Fruit fly (Drosophila melanogaster) whole organism, embryonic: Measurements from ENCODE around the gene RAF2.

Experiments
- Ada2b ChIP-seq: fragments of 200-800 bp; sonication (Bioruptor generic); IDR thresholded peaks from 2 replicates; pipeline ENCODE4 v1.3.6; 2022; ENCODE audit warnings: missing biosample characterization, missing genetic modification characterization
- CG11723 ChIP-seq: fragments of 200-800 bp; sonication (Bioruptor generic); optimal IDR thresholded peaks from 2 replicates; lab custom pipeline; 2017; ENCODE audit warnings: missing biosample characterization, mild to moderate bottlenecking, missing genetic modification characterization
- CG1529 ChIP-seq: fragments of 200-800 bp; sonication (Bioruptor generic); optimal IDR thresholded peaks from 3 replicates; lab custom pipeline; 2018; ENCODE audit warnings: missing biosample characterization, missing genetic modification characterization
- CG15696 ChIP-seq: fragments of 200-800 bp; sonication (Bioruptor generic); optimal IDR thresholded peaks from 2 replicates; lab custom pipeline; 2019; ENCODE audit warnings: missing biosample characterization, mild to moderate bottlenecking, missing genetic modification characterization, moderate library complexity
- CG1603 ChIP-seq: fragments of 200-800 bp; sonication (Bioruptor generic); optimal IDR thresholded peaks from 2 replicates; lab custom pipeline; 2019; ENCODE audit warnings: missing biosample characterization, mild to moderate bottlenecking, missing genetic modification characterization, moderate library complexity
- CG16815 ChIP-seq: fragments of 200-800 bp; sonication (Bioruptor generic); optimal IDR thresholded peaks from 3 replicates; lab custom pipeline; 2017; ENCODE audit warnings: missing biosample characterization, mild to moderate bottlenecking, missing genetic modification characterization
- CG17359 ChIP-seq: fragments of 200-800 bp; sonication (Bioruptor generic); optimal IDR thresholded peaks from 3 replicates; lab custom pipeline; 2018; ENCODE audit warnings: missing biosample characterization, mild to moderate bottlenecking, missing genetic modification characterization, moderate library complexity
- CG17829 ChIP-seq: fragments of 200-800 bp; optimal IDR thresholded peaks from 2 replicates; lab custom pipeline; 2019; ENCODE audit warnings: missing biosample characterization, mild to moderate bottlenecking, missing genetic modification characterization, moderate library complexity
- CG18764 ChIP-seq: fragments of 200-800 bp; sonication (Bioruptor generic); optimal IDR thresholded peaks from 3 replicates; lab custom pipeline; 2016; ENCODE audit warnings: missing biosample characterization, missing genetic modification characterization
- CG3995 ChIP-seq: fragments of 200-800 bp; sonication (Bioruptor generic); optimal IDR thresholded peaks from 3 replicates; lab custom pipeline; 2016; ENCODE audit warnings: missing biosample characterization, missing genetic modification characterization
- CG42726 ChIP-seq: fragments of 200-800 bp; sonication (Bioruptor generic); IDR thresholded peaks from 2 replicates; pipeline ENCODE4 v1.3.6; 2022; ENCODE audit warnings: missing biosample characterization, missing genetic modification characterization; ENCODE audit not compliant: partially characterized antibody
- CG4328 ChIP-seq: fragments of 200-800 bp; sonication (Bioruptor generic); optimal IDR thresholded peaks from 3 replicates; lab custom pipeline; 2017; ENCODE audit warnings: missing biosample characterization, missing genetic modification reagents, missing genetic modification characterization
- CG4617 ChIP-seq: fragments of 200-800 bp; sonication (Bioruptor generic); optimal IDR thresholded peaks from 3 replicates; lab custom pipeline; 2016; ENCODE audit warnings: missing biosample characterization, missing genetic modification characterization, borderline replicate concordance
- CG4820 ChIP-seq: fragments of 200-800 bp; sonication (Bioruptor generic); optimal IDR thresholded peaks from 3 replicates; lab custom pipeline; 2016; ENCODE audit warnings: missing biosample characterization, missing genetic modification characterization
- CG4854 ChIP-seq: fragments of 200-800 bp; sonication (Bioruptor generic); optimal IDR thresholded peaks from 2 replicates; lab custom pipeline; 2016; ENCODE audit warnings: missing biosample characterization, missing genetic modification characterization, inconsistent platforms
- CG6175 ChIP-seq: fragments of 200-800 bp; sonication (Bioruptor generic); IDR thresholded peaks from 3 replicates; pipeline ENCODE4 v1.3.6; 2022; ENCODE audit warnings: missing biosample characterization, missing genetic modification characterization
- CG8089 ChIP-seq: fragments of 200-800 bp; sonication (Bioruptor generic); optimal IDR thresholded peaks from 3 replicates; lab custom pipeline; 2016; ENCODE audit warnings: missing biosample characterization, missing genetic modification characterization
- CG8478 ChIP-seq: fragments of >200 bp; optimal IDR thresholded peaks from 2 replicates; lab custom pipeline; 2018
- CG9215 ChIP-seq: fragments of 200-800 bp; sonication (Bioruptor generic); IDR thresholded peaks from 2 replicates; pipeline ENCODE4 v1.3.6; 2022; ENCODE audit warnings: missing biosample characterization, missing genetic modification characterization
- CHES-1-like ChIP-seq: fragments of 200-800 bp; sonication (Bioruptor generic); optimal IDR thresholded peaks from 2 replicates; lab custom pipeline; 2016; ENCODE audit warnings: missing biosample characterization, missing genetic modification characterization
- CkIIα-i1 ChIP-seq: fragments of 200-800 bp; sonication (Bioruptor generic); IDR thresholded peaks from 2 replicates; pipeline ENCODE4 v1.3.6; 2022; ENCODE audit warnings: missing biosample characterization, missing genetic modification characterization
- CoRest ChIP-seq: fragments of 200-800 bp; sonication (Bioruptor generic); optimal IDR thresholded peaks from 3 replicates; lab custom pipeline; 2018; ENCODE audit warnings: missing biosample characterization, mild to moderate bottlenecking, missing genetic modification characterization, moderate library complexity
- E2f2 ChIP-seq: fragments of 200-800 bp; sonication (Bioruptor generic); IDR thresholded peaks from 2 replicates; pipeline ENCODE4 v1.3.6; 2022; ENCODE audit warnings: missing biosample characterization, missing genetic modification characterization
- HHEX ChIP-seq: fragments of 200-800 bp; sonication (Bioruptor generic); optimal IDR thresholded peaks from 3 replicates; lab custom pipeline; 2017; ENCODE audit warnings: missing biosample characterization, mild to moderate bottlenecking, missing genetic modification characterization, missing genetic modification reagents
- HLH54F ChIP-seq: fragments of 200-800 bp; sonication (Bioruptor generic); optimal IDR thresholded peaks from 3 replicates; lab custom pipeline; 2016; ENCODE audit warnings: missing biosample characterization, missing genetic modification characterization
- Jarid2 ChIP-seq: fragments of 200-800 bp; sonication (Bioruptor generic); optimal IDR thresholded peaks from 3 replicates; lab custom pipeline; 2017; ENCODE audit warnings: mild to moderate bottlenecking, missing biosample characterization, missing genetic modification reagents, missing genetic modification characterization
- Kr ChIP-seq: fragments of 200-800 bp; sonication (Bioruptor generic); optimal IDR thresholded peaks from 2 replicates; lab custom pipeline; 2017; ENCODE audit warnings: missing biosample characterization, mild to moderate bottlenecking, missing genetic modification characterization
- Neu2 ChIP-seq: fragments of 200-800 bp; sonication (Bioruptor generic); optimal IDR thresholded peaks from 3 replicates; lab custom pipeline; 2016; ENCODE audit warnings: missing biosample characterization, missing genetic modification characterization, borderline replicate concordance
- Optix ChIP-seq: fragments of 200-800 bp; sonication (Bioruptor generic); IDR thresholded peaks from 3 replicates; pipeline ENCODE4 v1.3.6; 2022; ENCODE audit warnings: missing biosample characterization, missing genetic modification characterization
- Stat92E ChIP-seq, 3 experiments: fragments of >200 bp in 2 of 3; fragments of 200-800 bp in 1 of 3; sonication (Bioruptor generic) in 1 of 3; optimal IDR thresholded peaks; 2 replicates each; lab custom pipeline; 2017 to 2019; ENCODE audit warnings: missing biosample characterization in 3 of 3, missing genetic modification characterization in 3 of 3, mild to moderate bottlenecking in 1 of 3, moderate library complexity in 1 of 3
- bab2 ChIP-seq: fragments of 200-800 bp; sonication (Bioruptor generic); optimal IDR thresholded peaks from 2 replicates; lab custom pipeline; 2016; ENCODE audit warnings: missing biosample characterization, missing genetic modification characterization
- caup ChIP-seq: fragments of 200-800 bp; sonication (Bioruptor generic); optimal IDR thresholded peaks from 3 replicates; lab custom pipeline; 2017; ENCODE audit warnings: missing biosample characterization, mild to moderate bottlenecking, missing genetic modification characterization, moderate library complexity; ENCODE audit not compliant: severe bottlenecking
- ems ChIP-seq: fragments of 200-800 bp; sonication (Bioruptor generic); optimal IDR thresholded peaks from 3 replicates; lab custom pipeline; 2016; ENCODE audit warnings: missing biosample characterization, missing genetic modification characterization
- fd102C ChIP-seq: fragments of 200-800 bp; sonication (Bioruptor generic); optimal IDR thresholded peaks from 2 replicates; lab custom pipeline; 2018; ENCODE audit warnings: missing biosample characterization, mild to moderate bottlenecking, missing genetic modification characterization, moderate library complexity
- gem ChIP-seq: fragments of 200-800 bp; sonication (Bioruptor generic); optimal IDR thresholded peaks from 2 replicates; lab custom pipeline; 2019; ENCODE audit warnings: missing biosample characterization, mild to moderate bottlenecking, missing genetic modification characterization, moderate library complexity
- gsb-n ChIP-seq: fragments of 200-800 bp; sonication (Bioruptor generic); optimal IDR thresholded peaks from 3 replicates; lab custom pipeline; 2018; ENCODE audit warnings: missing biosample characterization, mild to moderate bottlenecking, missing genetic modification characterization
- jumu ChIP-seq: fragments of 200-800 bp; sonication (Bioruptor generic); optimal IDR thresholded peaks from 3 replicates; lab custom pipeline; 2016; ENCODE audit warnings: missing biosample characterization, missing genetic modification characterization
- lbe ChIP-seq: fragments of 200-800 bp; sonication (Bioruptor generic); optimal IDR thresholded peaks from 2 replicates; lab custom pipeline; 2016; ENCODE audit warnings: missing biosample characterization, mild to moderate bottlenecking, missing genetic modification characterization
- peb ChIP-seq: fragments of 200-800 bp; sonication (Bioruptor generic); IDR thresholded peaks from 2 replicates; pipeline ENCODE4 v1.3.6; 2022; ENCODE audit warnings: missing biosample characterization, missing genetic modification characterization
- pnt ChIP-seq: fragments of 200-800 bp; sonication (Bioruptor generic); optimal IDR thresholded peaks from 3 replicates; lab custom pipeline; 2016; ENCODE audit warnings: missing biosample characterization, missing genetic modification characterization
- pros ChIP-seq: fragments of 200-800 bp; sonication (Bioruptor generic); optimal IDR thresholded peaks from 3 replicates; lab custom pipeline; 2019; ENCODE audit warnings: missing biosample characterization, mild to moderate bottlenecking, missing genetic modification characterization, moderate library complexity
- repo ChIP-seq: fragments of 200-800 bp; sonication (Bioruptor generic); optimal IDR thresholded peaks from 2 replicates; lab custom pipeline; 2016; ENCODE audit warnings: missing biosample characterization, missing genetic modification characterization
- sna ChIP-seq: fragments of 200-800 bp; sonication (Bioruptor generic); IDR thresholded peaks from 2 replicates; pipeline ENCODE4 v1.3.6; 2022; ENCODE audit warnings: missing biosample characterization, missing genetic modification characterization; ENCODE audit not compliant: partially characterized antibody
- ssp ChIP-seq: fragments of 200-800 bp; sonication (Bioruptor generic); IDR thresholded peaks from 2 replicates; pipeline ENCODE4 v1.3.6; 2022; ENCODE audit warnings: missing biosample characterization, missing genetic modification characterization
- tin ChIP-seq: fragments of 200-800 bp; sonication (Bioruptor generic); optimal IDR thresholded peaks from 3 replicates; lab custom pipeline; 2016; ENCODE audit warnings: missing biosample characterization, missing genetic modification characterization
- tup ChIP-seq: fragments of 200-800 bp; sonication (Bioruptor generic); optimal IDR thresholded peaks from 2 replicates; lab custom pipeline; 2016; ENCODE audit warnings: missing biosample characterization, mild to moderate bottlenecking, missing genetic modification characterization, moderate library complexity
- unc-4 ChIP-seq: fragments of 200-800 bp; sonication (Bioruptor generic); IDR thresholded peaks from 2 replicates; pipeline ENCODE4 v1.3.6; 2022; ENCODE audit warnings: missing biosample characterization, missing genetic modification characterization; ENCODE audit not compliant: partially characterized antibody
- vvl ChIP-seq: fragments of 200-800 bp; sonication (Bioruptor generic); IDR thresholded peaks from 2 replicates; pipeline ENCODE4 v1.3.6; 2022; ENCODE audit warnings: missing biosample characterization, missing genetic modification characterization

RAF2 gene

DNA sequence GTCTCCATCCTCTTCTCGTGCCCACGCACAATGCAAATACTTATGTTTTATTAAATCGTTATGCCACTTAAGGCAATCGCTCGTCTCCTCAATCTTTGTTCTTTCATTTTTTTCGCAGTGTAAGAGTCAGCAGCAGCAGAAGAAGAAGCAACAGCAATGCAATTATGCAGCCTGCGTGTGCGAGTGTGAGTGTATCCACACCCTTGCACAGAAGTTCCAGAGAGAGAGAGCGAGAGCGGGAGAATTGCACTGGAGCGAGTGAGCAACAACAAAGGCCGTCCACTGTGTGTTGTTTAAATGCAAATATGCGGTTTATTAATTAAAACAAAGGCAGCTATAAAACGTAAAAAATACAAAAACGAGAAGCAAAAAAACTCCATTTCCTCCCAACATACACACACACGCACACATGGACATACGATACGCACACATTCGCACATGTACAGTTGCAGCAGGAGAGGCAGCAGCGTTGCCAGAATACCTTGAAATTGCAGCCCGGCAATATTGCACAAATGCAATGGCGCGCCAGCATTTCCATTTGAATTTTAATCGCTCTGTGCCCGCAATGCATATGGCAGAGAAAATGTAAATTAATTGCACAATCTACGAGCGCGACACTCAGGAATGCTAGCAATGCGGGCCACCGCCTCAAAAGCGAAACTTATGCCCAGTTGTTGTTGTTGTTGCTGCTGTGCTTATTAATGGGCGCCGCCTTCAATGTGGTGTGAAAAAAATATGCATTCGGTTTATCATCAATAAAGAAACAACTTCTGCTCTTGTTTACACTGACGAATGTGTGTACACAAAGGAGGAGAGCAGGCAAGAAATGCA, 22.7 kb downstream of the RAF2 start (continued):
- TF ChIP-seq CG8478 (lab: Kevin White, UChicago) (peak; percentile 2), caup (GFP tag; lab: Kevin White, UChicago) (peak; percentile 6), CHES-1-like (GFP tag; lab: Kevin White, UChicago) (peak; percentile 35), CG18764 (GFP tag; lab: Kevin White, UChicago) (peak; percentile 54), CG4820 (peak; percentile 37), Ada2b (GFP tag; lab: Robert Waterston, UW) (no peak), CG11723 (GFP tag; lab: Kevin White, UChicago) (peak; percentile 35), CG16815 (GFP tag; lab: Kevin White, UChicago) (peak; percentile 14), CoRest (tag; lab: Kevin White, UChicago) (peak; percentile 10), lbe (peak; percentile 45), peb (0 out of 2 replicates have a peak, but pooled peaks have one; percentile 19), Jarid2 (GFP tag; lab: Kevin White, UChicago) (peak; percentile 21), vvl (GFP tag; lab: Robert Waterston, UW) (peak; percentile 56; the same call in 1 of the 2 replicates), fd102C (peak; percentile 95), HLH54F (GFP tag; lab: Kevin White, UChicago) (no peak), unc-4 (GFP tag; lab: Robert Waterston, UW) (no peak), Neu2 (GFP tag; lab: Kevin White, UChicago) (peak; percentile 29), CG4328 (GFP tag; lab: Kevin White, UChicago) (peak; percentile 56), CkIIα-i1 (GFP tag; lab: Robert Waterston, UW) (no peak), sna (GFP tag; lab: Robert Waterston, UW) (no peak), ems (GFP tag; lab: Kevin White, UChicago) (no peak), bab2 (GFP tag; lab: Kevin White, UChicago) (peak; percentile 55), gem (tag; lab: Kevin White, UChicago) (peak; percentile 28), CG15696 (tag; lab: Kevin White, UChicago) (peak; percentile 92), ssp (GFP tag; lab: Robert Waterston, UW) (no peak), CG4854 (GFP tag; lab: Kevin White, UChicago) (peak; percentile 6), tin (GFP tag; lab: Kevin White, UChicago) (peak; percentile 2), gsb-n (tag; lab: Kevin White, UChicago) (peak; percentile 60), pnt (peak; percentile 37), CG42726 (GFP tag; lab: Robert Waterston, UW) (no peak), CG6175 (GFP tag; lab: Robert Waterston, UW) (no peak), pros (GFP tag; lab: Kevin White, UChicago) (peak; percentile 83), HHEX (GFP tag; lab: Kevin White, UChicago) (peak; percentile 11), CG17829 (peak; percentile 31), tup (GFP tag; lab: Kevin White, UChicago) (peak; percentile 17), CG1529 (GFP tag; lab: Kevin White, UChicago) (peak; percentile 44), Stat92E (GFP tag; optimal IDR thresholded peaks at IDR 0.05; lab: Kevin White, UChicago) (no peak), CG4617 (GFP tag; lab: Kevin White, UChicago) (no peak), CG17359 (tag; lab: Kevin White, UChicago) (peak; percentile 46), CG8089 (GFP tag; lab: Kevin White, UChicago) (peak; percentile 59), CG9215 (GFP tag; lab: Robert Waterston, UW) (no peak), Kr (GFP tag; lab: Kevin White, UChicago) (peak; percentile 88), repo (GFP tag; lab: Kevin White, UChicago) (peak; percentile 19), CG1603 (tag; lab: Kevin White, UChicago) (peak; percentile 48), E2f2 (GFP tag; lab: Robert Waterston, UW) (peak; percentile 63), CG3995 (GFP tag; lab: Kevin White, UChicago) (no peak), jumu (no peak), Optix (GFP tag; lab: Robert Waterston, UW) (0 out of 3 replicates have a peak, but pooled peaks have one; percentile 13)
